Fruit fly (Drosophila melanogaster) whole organism, embryonic: Measurements from ENCODE around the gene Mvb12.

Experiments used
- Adf1 ChIP-seq: fragments of 200-800 bp; sonication (Bioruptor generic); IDR thresholded peaks from 2 replicates; pipeline ENCODE4 v1.3.6; 2022; ENCODE audit warnings: missing biosample characterization, missing genetic modification characterization
- Awh ChIP-seq: fragments of 200-800 bp; sonication (Bioruptor generic); IDR thresholded peaks from 2 replicates; pipeline ENCODE4, ENCODE4 v1.3.6; 2022; ENCODE audit warnings: missing biosample characterization, missing genetic modification characterization
- Bdp1 ChIP-seq: fragments of 200-800 bp; sonication (Bioruptor generic); optimal IDR thresholded peaks from 3 replicates; lab custom pipeline; 2016; ENCODE audit warnings: missing biosample characterization, missing genetic modification characterization
- CG11093 ChIP-seq: fragments of 200-800 bp; sonication (Bioruptor generic); IDR thresholded peaks from 3 replicates; pipeline ENCODE4 v1.3.6; 2022; ENCODE audit warnings: missing biosample characterization, missing genetic modification characterization
- CG12299 ChIP-seq: fragments of 200-800 bp; sonication (Bioruptor generic); optimal IDR thresholded peaks from 2 replicates; lab custom pipeline; 2018; ENCODE audit warnings: missing biosample characterization, mild to moderate bottlenecking, missing genetic modification characterization
- CG12659 ChIP-seq: fragments of 200-800 bp; sonication (Bioruptor generic); optimal IDR thresholded peaks from 3 replicates; lab custom pipeline; 2017; ENCODE audit warnings: mild to moderate bottlenecking, missing biosample characterization, missing genetic modification reagents, missing genetic modification characterization
- CG13296 ChIP-seq: fragments of 200-800 bp; sonication (Bioruptor generic); optimal IDR thresholded peaks from 3 replicates; lab custom pipeline; 2018; ENCODE audit warnings: missing biosample characterization, mild to moderate bottlenecking, missing genetic modification characterization
- CG13424 ChIP-seq: fragments of 200-800 bp; sonication (Bioruptor generic); optimal IDR thresholded peaks from 2 replicates; lab custom pipeline; 2019; ENCODE audit warnings: missing biosample characterization, mild to moderate bottlenecking, missing genetic modification characterization, moderate library complexity
- CG13624 ChIP-seq: fragments of 200-800 bp; sonication (Bioruptor generic); optimal IDR thresholded peaks from 2 replicates; lab custom pipeline; 2016; ENCODE audit warnings: missing biosample characterization, missing genetic modification characterization
- CG15269 ChIP-seq: fragments of 200-800 bp; sonication (Bioruptor generic); optimal IDR thresholded peaks from 2 replicates; lab custom pipeline; 2018; ENCODE audit warnings: missing biosample characterization, mild to moderate bottlenecking, missing genetic modification characterization, moderate library complexity
- CG16815 ChIP-seq: fragments of 200-800 bp; sonication (Bioruptor generic); optimal IDR thresholded peaks from 3 replicates; lab custom pipeline; 2017; ENCODE audit warnings: missing biosample characterization, mild to moderate bottlenecking, missing genetic modification characterization
- CG18599 ChIP-seq: fragments of 200-800 bp; sonication (Bioruptor generic); optimal IDR thresholded peaks from 3 replicates; lab custom pipeline; 2017; ENCODE audit warnings: missing biosample characterization, missing genetic modification characterization, mild to moderate bottlenecking, moderate library complexity, missing genetic modification reagents
- CG2889 ChIP-seq: fragments of 200-800 bp; sonication (Bioruptor generic); IDR thresholded peaks from 3 replicates; pipeline ENCODE4 v1.3.6; 2022; ENCODE audit warnings: missing biosample characterization, missing genetic modification characterization
- CG31441 ChIP-seq: fragments of 200-800 bp; sonication (Bioruptor generic); IDR thresholded peaks from 2 replicates; pipeline ENCODE4 v1.3.6; 2022; ENCODE audit warnings: missing biosample characterization, missing genetic modification characterization
- CG34224 ChIP-seq: fragments of 200-800 bp; sonication (Bioruptor generic); IDR thresholded peaks from 3 replicates; pipeline ENCODE4 v1.3.6; 2022; ENCODE audit warnings: missing biosample characterization, missing genetic modification characterization; ENCODE audit not compliant: partially characterized antibody
- CG3726 ChIP-seq: fragments of 200-800 bp; sonication (Bioruptor generic); IDR thresholded peaks from 3 replicates; pipeline ENCODE4, ENCODE4 v1.3.6; 2022; ENCODE audit warnings: missing biosample characterization, missing genetic modification characterization
- CG5245 ChIP-seq: fragments of 200-800 bp; sonication (Bioruptor generic); optimal IDR thresholded peaks from 3 replicates; lab custom pipeline; 2016; ENCODE audit warnings: missing biosample characterization, missing genetic modification characterization
- CG6272 ChIP-seq: fragments of 200-800 bp; sonication (Bioruptor generic); IDR thresholded peaks from 2 replicates; pipeline ENCODE4 v1.3.6; 2022; ENCODE audit warnings: missing biosample characterization, missing genetic modification characterization
- CG6813 ChIP-seq: fragments of 200-800 bp; sonication (Bioruptor generic); optimal IDR thresholded peaks from 2 replicates; lab custom pipeline; 2017; ENCODE audit warnings: missing biosample characterization, missing genetic modification characterization, mild to moderate bottlenecking, moderate library complexity, missing genetic modification reagents
- CG7839 ChIP-seq: fragments of 200-800 bp; sonication (Bioruptor generic); optimal IDR thresholded peaks from 3 replicates; lab custom pipeline; 2018; ENCODE audit warnings: missing biosample characterization, mild to moderate bottlenecking, missing genetic modification characterization, moderate library complexity
- CG7987 ChIP-seq: fragments of 200-800 bp; sonication (Bioruptor generic); optimal IDR thresholded peaks from 2 replicates; lab custom pipeline; 2018; ENCODE audit warnings: missing biosample characterization, mild to moderate bottlenecking, missing genetic modification characterization, moderate library complexity
- Dek ChIP-seq: fragments of 200-800 bp; sonication (Bioruptor generic); optimal IDR thresholded peaks from 3 replicates; lab custom pipeline; 2019; ENCODE audit warnings: missing biosample characterization, mild to moderate bottlenecking, missing genetic modification characterization, moderate library complexity
- Dfd ChIP-seq, 2 experiments: fragments of >200 bp; optimal IDR thresholded peaks; 2 replicates each; lab custom pipeline; 2017; ENCODE audit warnings: missing biosample characterization in 2 of 2, missing genetic modification characterization in 2 of 2
- Eip74EF ChIP-seq, 2 experiments: fragments of 200-800 bp in 1 of 2; fragments of >200 bp in 1 of 2; sonication (Bioruptor generic) in 1 of 2; optimal IDR thresholded peaks; 2 replicates each; lab custom pipeline; 2017 to 2019; ENCODE audit warnings: missing biosample characterization in 2 of 2, missing genetic modification characterization in 2 of 2, mild to moderate bottlenecking in 1 of 2, moderate library complexity in 1 of 2
- Fer1 ChIP-seq: fragments of 200-800 bp; sonication (Bioruptor generic); optimal IDR thresholded peaks from 2 replicates; lab custom pipeline; 2017; ENCODE audit warnings: missing biosample characterization, mild to moderate bottlenecking, missing genetic modification characterization
- Hand ChIP-seq: fragments of 200-800 bp; sonication (Bioruptor generic); optimal IDR thresholded peaks from 2 replicates; lab custom pipeline; 2017; ENCODE audit warnings: mild to moderate bottlenecking, missing biosample characterization, missing genetic modification reagents, missing genetic modification characterization
- Hmr ChIP-seq: fragments of 200-800 bp; sonication (Bioruptor generic); optimal IDR thresholded peaks from 3 replicates; lab custom pipeline; 2017; ENCODE audit warnings: mild to moderate bottlenecking, missing biosample characterization, missing genetic modification reagents, missing genetic modification characterization
- Lim3 ChIP-seq: fragments of 200-800 bp; sonication (Bioruptor generic); IDR thresholded peaks from 2 replicates; pipeline ENCODE4 v1.3.6; 2022; ENCODE audit warnings: missing biosample characterization, missing genetic modification characterization
- Lpt ChIP-seq: fragments of >200 bp; optimal IDR thresholded peaks from 2 replicates; lab custom pipeline; 2018; ENCODE audit warnings: missing biosample characterization, missing genetic modification characterization
- MTF-1 ChIP-seq: fragments of 200-800 bp; sonication (Bioruptor generic); optimal IDR thresholded peaks from 2 replicates; lab custom pipeline; 2018; ENCODE audit warnings: missing biosample characterization, mild to moderate bottlenecking, missing genetic modification characterization, borderline replicate concordance
- Meics ChIP-seq: fragments of 200-800 bp; sonication (Bioruptor generic); optimal IDR thresholded peaks from 2 replicates; lab custom pipeline; 2017; ENCODE audit warnings: missing biosample characterization, mild to moderate bottlenecking, missing genetic modification characterization
- Rx ChIP-seq: fragments of 200-800 bp; sonication (Bioruptor generic); IDR thresholded peaks from 2 replicates; pipeline ENCODE4 v1.3.6; 2022; ENCODE audit warnings: missing biosample characterization, missing genetic modification characterization
- Trl ChIP-seq, 3 experiments: fragments of >200 bp in 2 of 3; fragments of 200-800 bp in 1 of 3; sonication (Bioruptor generic) in 1 of 3; optimal IDR thresholded peaks; 2 replicates in 1 of 3; 3 replicates in 2 of 3; lab custom pipeline; 2016 to 2017; ENCODE audit warnings: missing biosample characterization in 1 of 3, missing genetic modification characterization in 1 of 3
- aop ChIP-seq: fragments of 200-800 bp; sonication (Bioruptor generic); IDR thresholded peaks from 2 replicates; pipeline ENCODE4 v1.3.6; 2022; ENCODE audit warnings: missing biosample characterization, missing genetic modification characterization
- crc ChIP-seq: fragments of 200-800 bp; sonication (Bioruptor generic); optimal IDR thresholded peaks from 2 replicates; lab custom pipeline; 2016; ENCODE audit warnings: missing biosample characterization, missing genetic modification characterization
- crol ChIP-seq: fragments of 200-800 bp; sonication (Bioruptor generic); IDR thresholded peaks from 2 replicates; pipeline ENCODE4 v1.3.6; 2022; ENCODE audit warnings: missing biosample characterization, missing genetic modification characterization
- cwo ChIP-seq: fragments of 200-800 bp; sonication (Bioruptor generic); optimal IDR thresholded peaks from 3 replicates; lab custom pipeline; 2017; ENCODE audit warnings: missing biosample characterization, missing genetic modification characterization, mild to moderate bottlenecking, moderate library complexity, missing genetic modification reagents
- dysf ChIP-seq: fragments of 200-800 bp; sonication (Bioruptor generic); IDR thresholded peaks from 3 replicates; pipeline ENCODE4 v1.3.6; 2022; ENCODE audit warnings: missing biosample characterization, missing genetic modification characterization
- ems ChIP-seq: fragments of 200-800 bp; sonication (Bioruptor generic); optimal IDR thresholded peaks from 3 replicates; lab custom pipeline; 2016; ENCODE audit warnings: missing biosample characterization, missing genetic modification characterization
- eve ChIP-seq, 2 experiments: fragments of >200 bp; optimal IDR thresholded peaks; 2 replicates each; lab custom pipeline; 2017; ENCODE audit warnings: missing biosample characterization in 2 of 2, missing genetic modification characterization in 2 of 2
- gem ChIP-seq: fragments of 200-800 bp; sonication (Bioruptor generic); optimal IDR thresholded peaks from 2 replicates; lab custom pipeline; 2019; ENCODE audit warnings: missing biosample characterization, mild to moderate bottlenecking, missing genetic modification characterization, moderate library complexity
- gfzf ChIP-seq: fragments of 200-800 bp; sonication (Bioruptor generic); optimal IDR thresholded peaks from 2 replicates; lab custom pipeline; 2016; ENCODE audit warnings: missing biosample characterization, mild to moderate bottlenecking, missing genetic modification characterization, moderate library complexity
- ken ChIP-seq: fragments of 200-800 bp; sonication (Bioruptor generic); IDR thresholded peaks from 3 replicates; pipeline ENCODE4 v1.3.6; 2022; ENCODE audit warnings: missing biosample characterization, missing genetic modification characterization
- p53 ChIP-seq: fragments of 200-800 bp; sonication (Bioruptor generic); optimal IDR thresholded peaks from 2 replicates; lab custom pipeline; 2016; ENCODE audit warnings: missing biosample characterization, missing genetic modification characterization
- pros ChIP-seq: fragments of 200-800 bp; sonication (Bioruptor generic); optimal IDR thresholded peaks from 3 replicates; lab custom pipeline; 2019; ENCODE audit warnings: missing biosample characterization, mild to moderate bottlenecking, missing genetic modification characterization, moderate library complexity
- sna ChIP-seq: fragments of 200-800 bp; sonication (Bioruptor generic); IDR thresholded peaks from 2 replicates; pipeline ENCODE4 v1.3.6; 2022; ENCODE audit warnings: missing biosample characterization, missing genetic modification characterization; ENCODE audit not compliant: partially characterized antibody
- stc ChIP-seq: fragments of 200-800 bp; sonication (Bioruptor generic); IDR thresholded peaks from 2 replicates; pipeline ENCODE4 v1.3.6; 2022; ENCODE audit warnings: missing biosample characterization, missing genetic modification characterization
- trem ChIP-seq: fragments of 200-800 bp; optimal IDR thresholded peaks from 3 replicates; lab custom pipeline; 2019; ENCODE audit warnings: missing biosample characterization, mild to moderate bottlenecking, missing genetic modification characterization, moderate library complexity
- zen2 ChIP-seq: fragments of 200-800 bp; sonication (Bioruptor generic); IDR thresholded peaks from 3 replicates; pipeline ENCODE4 v1.3.6; 2022; ENCODE audit warnings: missing biosample characterization, missing genetic modification characterization; ENCODE audit not compliant: partially characterized antibody

Gene Mvb12

dm6 chrX:18063144-18063772, 37.9 kb downstream of the Mvb12 start, which contains the start of gene Sh (continued):
- TF ChIP-seq MTF-1 (GFP tag; lab: Kevin White, UChicago) (no peak), CG3726 (GFP tag; lab: Robert Waterston, UW) (no peak), CG16815 (GFP tag; lab: Kevin White, UChicago) (no peak), Lpt (no peak), CG11093 (GFP tag; lab: Robert Waterston, UW) (no peak), sna (GFP tag; lab: Robert Waterston, UW) (no peak), eve (GFP tag; optimal IDR thresholded peaks at IDR 0.05; lab: Kevin White, UChicago) (no peak), aop (no peak), Lim3 (GFP tag; lab: Robert Waterston, UW) (no peak), stc (GFP tag; lab: Robert Waterston, UW) (no peak), crol (GFP tag; lab: Robert Waterston, UW) (peak; percentile 78), zen2 (GFP tag; lab: Robert Waterston, UW) (no peak), p53 (GFP tag; lab: Kevin White, UChicago) (no peak), CG6813 (GFP tag; lab: Kevin White, UChicago) (no peak), dysf (no peak), CG34224 (GFP tag; lab: Robert Waterston, UW) (no peak), CG15269 (tag; lab: Kevin White, UChicago) (no peak), CG6272 (GFP tag; lab: Robert Waterston, UW) (no peak), CG7987 (no peak), Adf1 (GFP tag; lab: Robert Waterston, UW) (peak; percentile 94), Trl (optimal IDR thresholded peaks at IDR 0.05; lab: Kevin White, UChicago) (no peak), Trl (GFP tag; optimal IDR thresholded peaks at IDR 0.05; lab: Kevin White, UChicago) (no peak)

DNA sequence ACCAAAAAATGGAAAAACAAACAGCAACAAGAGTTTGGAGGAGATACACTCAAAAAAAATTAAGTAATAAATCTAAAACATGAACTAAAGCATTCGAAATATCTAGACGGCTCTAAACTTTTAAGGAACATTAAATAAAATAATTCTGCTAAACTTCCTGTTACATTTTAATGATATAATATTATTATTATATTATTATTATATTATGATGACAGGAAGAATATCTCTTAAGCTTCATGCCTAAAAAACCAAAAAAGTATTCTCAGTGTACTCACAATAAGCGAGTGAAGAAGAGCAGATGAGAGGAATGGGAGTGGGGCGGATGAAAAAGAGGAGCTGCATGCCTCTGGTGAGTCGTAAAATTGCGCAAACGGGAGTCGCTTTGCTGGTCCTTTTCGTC, 43.0 kb downstream of the Mvb12 start:
- TF ChIP-seq CG12299 (tag; lab: Kevin White, UChicago) = no peak
- TF ChIP-seq Eip74EF (GFP tag; optimal IDR thresholded peaks at IDR 0.05; lab: Kevin White, UChicago) = no peak
- peak; percentile 22 for TF ChIP-seq Hmr
- no peak for TF ChIP-seq CG5245
- TF ChIP-seq CG7839 (tag; lab: Kevin White, UChicago) = peak; percentile 38
- TF ChIP-seq ems = no peak
- TF ChIP-seq CG18599 (GFP tag; lab: Kevin White, UChicago) = peak; percentile 66
- peak; percentile 5 for TF ChIP-seq CG12659 (GFP tag; lab: Kevin White, UChicago)
- TF ChIP-seq CG13624 (GFP tag; lab: Kevin White, UChicago) = no peak
- TF ChIP-seq CG13424 (tag; lab: Kevin White, UChicago) = peak; percentile 26
- TF ChIP-seq Hand (GFP tag; lab: Kevin White, UChicago) = peak; percentile 39
- no peak for TF ChIP-seq ken
- no peak for TF ChIP-seq Rx
- TF ChIP-seq CG2889 = no peak
- peak; percentile 32 for TF ChIP-seq gem (tag; lab: Kevin White, UChicago)
- TF ChIP-seq pros (GFP tag; lab: Kevin White, UChicago) = no peak
- no peak for TF ChIP-seq gfzf (GFP tag; lab: Kevin White, UChicago)
- TF ChIP-seq CG13296 = peak; percentile 20
- TF ChIP-seq Awh (GFP tag; lab: Robert Waterston, UW) = no peak
- TF ChIP-seq trem = no peak
- TF ChIP-seq Dek (tag; lab: Kevin White, UChicago) = no peak
- no peak for TF ChIP-seq crc (GFP tag; lab: Kevin White, UChicago)
- TF ChIP-seq Bdp1 (GFP tag; lab: Kevin White, UChicago) = no peak
- TF ChIP-seq CG31441 (GFP tag; lab: Robert Waterston, UW) = 0 out of 2 replicates have a peak, but pooled peaks have one; percentile 16
- TF ChIP-seq Fer1 (GFP tag; lab: Kevin White, UChicago) = peak; percentile 24
- peak; percentile 15 for TF ChIP-seq cwo (GFP tag; lab: Kevin White, UChicago)
- no peak for TF ChIP-seq Dfd (GFP tag; optimal IDR thresholded peaks at IDR 0.05; lab: Kevin White, UChicago)
- TF ChIP-seq Meics (GFP tag; lab: Kevin White, UChicago) = peak; percentile 31
